Worm (Caenorhabditis elegans): ENCODE results near the gene ogdh-1.

ce11 chrIV:4724562-4724961, 20.8 kb upstream of the ogdh-1 start, which contains the start of gene K08F11.1:
- TF ChIP-seq klf-2 (GFP tag; conservative IDR thresholded peaks at IDR 0.05) (no peak), flt-1 (GFP tag; IDR thresholded peaks at IDR 0.05) (no peak), med-1 (GFP tag; optimal IDR thresholded peaks at IDR 0.05; ENCODE audit: insufficient read depth) (no peak)
